Worm (Caenorhabditis elegans): ENCODE results near the gene mmaa-1.

- no peak for TF ChIP-seq mdl-1 (tag; optimal IDR thresholded peaks at IDR 0.05)
- no peak for TF ChIP-seq lsy-2 (tag; optimal IDR thresholded peaks at IDR 0.05)
- no peak for TF ChIP-seq ztf-11 (tag; optimal IDR thresholded peaks at IDR 0.05)
- no peak for TF ChIP-seq nhr-47 (tag; optimal IDR thresholded peaks at IDR 0.05)
- TF ChIP-seq fkh-10 (GFP tag; optimal IDR thresholded peaks at IDR 0.05) = no peak
- TF ChIP-seq nhr-76 (tag; optimal IDR thresholded peaks at IDR 0.05) = no peak
- no peak for TF ChIP-seq nhr-85 (tag)
- no peak for TF ChIP-seq sox-4 (tag; optimal IDR thresholded peaks at IDR 0.05)
- TF ChIP-seq ces-1 (GFP tag; optimal IDR thresholded peaks at IDR 0.05) = no peak
- TF ChIP-seq lin-35 (GFP tag; optimal IDR thresholded peaks at IDR 0.05) = no peak
- no peak for TF ChIP-seq hlh-4 (tag; optimal IDR thresholded peaks at IDR 0.05)
- no peak for TF ChIP-seq elt-2 (tag; optimal IDR thresholded peaks at IDR 0.05)
These were observed 9.0 kb upstream of the mmaa-1 start, which contains the start of gene F10E7.9 for ce11 chrII:7109956-7110355.

All from whole organism, L1 larva.